Fruit fly (Drosophila melanogaster) whole organism, embryonic: ENCODE data around the gene mei-218.
A peak's percentile ranks its signal among the peaks of the same experiment; 100 is the strongest.

ENCODE experiments used
- B-H1 ChIP-seq: fragments of 200-800 bp; sonication (Bioruptor generic); IDR thresholded peaks from 3 replicates; pipeline ENCODE4 v1.3.6; 2022; ENCODE audit warnings: missing biosample characterization, missing genetic modification characterization
- CG10147 ChIP-seq: fragments of 200-800 bp; sonication (Bioruptor generic); optimal IDR thresholded peaks from 2 replicates; lab custom pipeline; 2019; ENCODE audit warnings: missing biosample characterization, mild to moderate bottlenecking, missing genetic modification characterization, moderate library complexity
- CG10209 ChIP-seq: fragments of 200-800 bp; sonication (Bioruptor generic); optimal IDR thresholded peaks from 3 replicates; lab custom pipeline; 2017; ENCODE audit warnings: missing biosample characterization, mild to moderate bottlenecking, missing genetic modification characterization, missing genetic modification reagents
- CG10366 ChIP-seq: fragments of 200-800 bp; sonication (Bioruptor generic); IDR thresholded peaks from 2 replicates; pipeline ENCODE4 v1.3.6; 2022; ENCODE audit warnings: missing biosample characterization, missing genetic modification characterization
- CG11723 ChIP-seq: fragments of 200-800 bp; sonication (Bioruptor generic); optimal IDR thresholded peaks from 2 replicates; lab custom pipeline; 2017; ENCODE audit warnings: missing biosample characterization, mild to moderate bottlenecking, missing genetic modification characterization
- CG12104 ChIP-seq: fragments of 200-800 bp; sonication (Bioruptor generic); optimal IDR thresholded peaks from 3 replicates; lab custom pipeline; 2016; ENCODE audit warnings: missing biosample characterization, missing genetic modification characterization
- CG12391 ChIP-seq: fragments of 200-800 bp; sonication (Bioruptor generic); optimal IDR thresholded peaks from 3 replicates; lab custom pipeline; 2018; ENCODE audit warnings: missing biosample characterization, mild to moderate bottlenecking, missing genetic modification characterization, moderate library complexity
- CG13894 ChIP-seq: fragments of 200-800 bp; sonication (Bioruptor generic); optimal IDR thresholded peaks from 3 replicates; lab custom pipeline; 2018; ENCODE audit warnings: missing biosample characterization, mild to moderate bottlenecking, missing genetic modification characterization, moderate library complexity
- CG15514 ChIP-seq: fragments of 200-800 bp; sonication (Bioruptor generic); optimal IDR thresholded peaks from 3 replicates; lab custom pipeline; 2017; ENCODE audit warnings: missing biosample characterization, missing genetic modification characterization, mild to moderate bottlenecking, moderate library complexity, missing genetic modification reagents
- CG17359 ChIP-seq: fragments of 200-800 bp; sonication (Bioruptor generic); optimal IDR thresholded peaks from 3 replicates; lab custom pipeline; 2018; ENCODE audit warnings: missing biosample characterization, mild to moderate bottlenecking, missing genetic modification characterization, moderate library complexity
- CG17361 ChIP-seq: fragments of 200-800 bp; sonication (Bioruptor generic); IDR thresholded peaks from 3 replicates; pipeline ENCODE4 v1.3.6; 2022; ENCODE audit warnings: missing biosample characterization, missing genetic modification characterization
- CG31441 ChIP-seq: fragments of 200-800 bp; sonication (Bioruptor generic); IDR thresholded peaks from 2 replicates; pipeline ENCODE4 v1.3.6; 2022; ENCODE audit warnings: missing biosample characterization, missing genetic modification characterization
- CG32532 ChIP-seq: fragments of 200-800 bp; sonication (Bioruptor generic); IDR thresholded peaks from 2 replicates; pipeline ENCODE4 v1.3.6; 2022; ENCODE audit warnings: missing biosample characterization, missing genetic modification characterization
- CG42726 ChIP-seq: fragments of 200-800 bp; sonication (Bioruptor generic); IDR thresholded peaks from 2 replicates; pipeline ENCODE4 v1.3.6; 2022; ENCODE audit warnings: missing biosample characterization, missing genetic modification characterization; ENCODE audit not compliant: partially characterized antibody
- CG6689 ChIP-seq: fragments of 200-800 bp; sonication (Bioruptor generic); IDR thresholded peaks from 2 replicates; pipeline ENCODE4 v1.3.6; 2022; ENCODE audit warnings: missing biosample characterization, missing genetic modification characterization
- CG6765 ChIP-seq: fragments of 200-800 bp; sonication (Bioruptor generic); optimal IDR thresholded peaks from 3 replicates; lab custom pipeline; 2017; ENCODE audit warnings: missing biosample characterization, mild to moderate bottlenecking, missing genetic modification characterization
- CG8281 ChIP-seq: fragments of 200-800 bp; sonication (Bioruptor generic); optimal IDR thresholded peaks from 2 replicates; lab custom pipeline; 2018; ENCODE audit warnings: missing biosample characterization, mild to moderate bottlenecking, missing genetic modification characterization, moderate library complexity
- CG9437 ChIP-seq: fragments of 200-800 bp; sonication (Bioruptor generic); optimal IDR thresholded peaks from 2 replicates; lab custom pipeline; 2018; ENCODE audit warnings: missing biosample characterization, mild to moderate bottlenecking, missing genetic modification characterization
- CrebB ChIP-seq: fragments of 200-800 bp; sonication (Bioruptor generic); optimal IDR thresholded peaks from 3 replicates; lab custom pipeline; 2018; ENCODE audit warnings: missing biosample characterization, mild to moderate bottlenecking, missing genetic modification characterization
- Dek ChIP-seq: fragments of 200-800 bp; sonication (Bioruptor generic); optimal IDR thresholded peaks from 3 replicates; lab custom pipeline; 2019; ENCODE audit warnings: missing biosample characterization, mild to moderate bottlenecking, missing genetic modification characterization, moderate library complexity
- Drgx ChIP-seq: fragments of 200-800 bp; sonication (Bioruptor generic); IDR thresholded peaks from 2 replicates; pipeline ENCODE4 v1.3.6; 2022; ENCODE audit warnings: missing biosample characterization, missing genetic modification characterization
- Gsc ChIP-seq: fragments of 200-800 bp; sonication (Bioruptor generic); IDR thresholded peaks from 2 replicates; pipeline ENCODE4 v1.3.6; 2022; ENCODE audit warnings: missing biosample characterization, missing genetic modification characterization
- HHEX ChIP-seq: fragments of 200-800 bp; sonication (Bioruptor generic); optimal IDR thresholded peaks from 3 replicates; lab custom pipeline; 2017; ENCODE audit warnings: missing biosample characterization, mild to moderate bottlenecking, missing genetic modification characterization, missing genetic modification reagents
- HLH54F ChIP-seq: fragments of 200-800 bp; sonication (Bioruptor generic); optimal IDR thresholded peaks from 3 replicates; lab custom pipeline; 2016; ENCODE audit warnings: missing biosample characterization, missing genetic modification characterization
- HLHmδ ChIP-seq: fragments of 200-800 bp; sonication (Bioruptor generic); optimal IDR thresholded peaks from 2 replicates; lab custom pipeline; 2018; ENCODE audit warnings: missing biosample characterization, mild to moderate bottlenecking, missing genetic modification characterization, moderate library complexity
- Hey ChIP-seq: fragments of 200-800 bp; sonication (Bioruptor generic); optimal IDR thresholded peaks from 3 replicates; lab custom pipeline; 2018; ENCODE audit warnings: missing biosample characterization, mild to moderate bottlenecking, missing genetic modification characterization
- Lpt ChIP-seq: fragments of >200 bp; optimal IDR thresholded peaks from 2 replicates; lab custom pipeline; 2018; ENCODE audit warnings: missing biosample characterization, missing genetic modification characterization
- NK7.1 ChIP-seq: fragments of 200-800 bp; sonication (Bioruptor generic); optimal IDR thresholded peaks from 3 replicates; lab custom pipeline; 2016; ENCODE audit warnings: missing biosample characterization, missing genetic modification characterization
- Pdp1 ChIP-seq, 2 experiments: fragments of 200-800 bp; sonication (Bioruptor generic); optimal IDR thresholded peaks; 3 replicates each; lab custom pipeline; 2016; ENCODE audit warnings: missing biosample characterization in 2 of 2, missing genetic modification characterization in 2 of 2, mild to moderate bottlenecking in 1 of 2, moderate library complexity in 1 of 2
- Ptx1 ChIP-seq: fragments of 200-800 bp; sonication (Bioruptor generic); IDR thresholded peaks from 2 replicates; pipeline ENCODE4 v1.3.6; 2022; ENCODE audit warnings: missing biosample characterization, missing genetic modification characterization
- Sox102F ChIP-seq: fragments of 200-800 bp; sonication (Bioruptor generic); optimal IDR thresholded peaks from 2 replicates; lab custom pipeline; 2018; ENCODE audit warnings: missing biosample characterization, mild to moderate bottlenecking, missing genetic modification characterization, moderate library complexity
- al ChIP-seq: fragments of 200-800 bp; sonication (Bioruptor generic); IDR thresholded peaks from 2 replicates; pipeline ENCODE4 v1.3.6; 2022; ENCODE audit warnings: missing biosample characterization, missing genetic modification characterization
- ara ChIP-seq: fragments of 200-800 bp; sonication (Bioruptor generic); IDR thresholded peaks from 2 replicates; pipeline ENCODE4 v1.3.6; 2022; ENCODE audit warnings: missing biosample characterization, missing genetic modification characterization
- crol ChIP-seq: fragments of 200-800 bp; sonication (Bioruptor generic); IDR thresholded peaks from 2 replicates; pipeline ENCODE4 v1.3.6; 2022; ENCODE audit warnings: missing biosample characterization, missing genetic modification characterization
- dm ChIP-seq: fragments of 200-800 bp; sonication (Bioruptor generic); optimal IDR thresholded peaks from 3 replicates; lab custom pipeline; 2016; ENCODE audit warnings: missing biosample characterization, missing genetic modification characterization
- lbe ChIP-seq: fragments of 200-800 bp; sonication (Bioruptor generic); optimal IDR thresholded peaks from 2 replicates; lab custom pipeline; 2016; ENCODE audit warnings: missing biosample characterization, mild to moderate bottlenecking, missing genetic modification characterization
- lilli ChIP-seq: fragments of 200-800 bp; sonication (Bioruptor generic); optimal IDR thresholded peaks from 3 replicates; lab custom pipeline; 2016; ENCODE audit warnings: missing biosample characterization, missing genetic modification characterization
- lmd ChIP-seq: fragments of 200-800 bp; sonication (Bioruptor generic); IDR thresholded peaks from 2 replicates; pipeline ENCODE4 v1.3.6; 2022; ENCODE audit warnings: missing biosample characterization, missing genetic modification characterization
- mam ChIP-seq: fragments of 200-800 bp; sonication (Bioruptor generic); optimal IDR thresholded peaks from 3 replicates; lab custom pipeline; 2016; ENCODE audit warnings: missing biosample characterization, missing genetic modification characterization
- pb ChIP-seq: fragments of 200-800 bp; sonication (Bioruptor generic); optimal IDR thresholded peaks from 3 replicates; lab custom pipeline; 2016; ENCODE audit warnings: missing biosample characterization, missing genetic modification characterization
- prd ChIP-seq, 3 experiments: fragments of >200 bp in 2 of 3; fragments of 200-800 bp in 1 of 3; sonication (Bioruptor generic) in 1 of 3; optimal IDR thresholded peaks in 2 of 3; IDR thresholded peaks in 1 of 3; 2 replicates in 2 of 3; 3 replicates in 1 of 3; pipeline versions ENCODE4 v1.3.6 to Lab custom; 2017 to 2022; ENCODE audit warnings: missing biosample characterization in 1 of 3, missing genetic modification characterization in 1 of 3
- row ChIP-seq: fragments of 200-800 bp; sonication (Bioruptor generic); IDR thresholded peaks from 3 replicates; pipeline ENCODE4 v1.3.6; 2022; ENCODE audit warnings: missing biosample characterization, missing genetic modification characterization
- schlank ChIP-seq: fragments of 200-800 bp; sonication (Bioruptor generic); optimal IDR thresholded peaks from 2 replicates; lab custom pipeline; 2018; ENCODE audit warnings: missing biosample characterization, mild to moderate bottlenecking, missing genetic modification characterization
- sisA ChIP-seq: fragments of 200-800 bp; sonication (Bioruptor generic); IDR thresholded peaks from 2 replicates; pipeline ENCODE4 v1.3.6; 2022; ENCODE audit warnings: missing biosample characterization, missing genetic modification characterization
- slou ChIP-seq: fragments of 200-800 bp; sonication (Bioruptor generic); optimal IDR thresholded peaks from 3 replicates; lab custom pipeline; 2016; ENCODE audit warnings: missing biosample characterization, missing genetic modification characterization
- ssp ChIP-seq: fragments of 200-800 bp; sonication (Bioruptor generic); IDR thresholded peaks from 2 replicates; pipeline ENCODE4 v1.3.6; 2022; ENCODE audit warnings: missing biosample characterization, missing genetic modification characterization
- stc ChIP-seq: fragments of 200-800 bp; sonication (Bioruptor generic); IDR thresholded peaks from 2 replicates; pipeline ENCODE4 v1.3.6; 2022; ENCODE audit warnings: missing biosample characterization, missing genetic modification characterization
- sug ChIP-seq: fragments of 200-800 bp; optimal IDR thresholded peaks from 2 replicates; lab custom pipeline; 2019; ENCODE audit warnings: missing biosample characterization, mild to moderate bottlenecking, missing genetic modification characterization, moderate library complexity
- ttk ChIP-seq: fragments of 200-800 bp; sonication (Bioruptor generic); IDR thresholded peaks from 2 replicates; pipeline ENCODE4 v2.1.2; 2022; ENCODE audit warnings: missing biosample characterization, missing genetic modification characterization
- vvl ChIP-seq: fragments of 200-800 bp; sonication (Bioruptor generic); IDR thresholded peaks from 2 replicates; pipeline ENCODE4 v1.3.6; 2022; ENCODE audit warnings: missing biosample characterization, missing genetic modification characterization

The mei-218 gene

DNA sequence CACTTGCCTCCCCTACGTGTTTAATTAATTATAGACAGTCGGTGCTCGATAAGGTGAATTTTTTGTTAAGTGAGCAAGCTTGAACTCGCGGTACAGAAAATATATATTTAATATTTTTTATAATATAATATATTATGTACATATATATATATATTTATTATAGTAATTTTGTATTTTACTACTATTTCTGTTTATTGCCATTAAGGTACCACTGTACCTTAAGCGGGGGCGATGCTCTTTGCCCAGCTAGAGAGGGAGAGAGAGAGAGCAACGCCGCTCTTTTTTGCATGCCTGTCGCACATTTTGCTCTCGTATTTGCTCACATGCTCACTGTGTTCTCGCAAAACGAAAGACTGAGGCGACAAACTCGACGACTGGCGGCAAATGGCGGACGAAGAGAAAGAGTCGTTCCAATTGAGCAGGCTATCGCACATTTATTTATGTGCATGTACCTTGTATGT lies 27.7 kb upstream of the mei-218 start (continued):
- TF ChIP-seq Lpt (GFP tag; lab: Kevin White, UChicago) (no peak), HHEX (GFP tag; lab: Kevin White, UChicago) (peak; percentile 50), Pdp1 (GFP tag; optimal IDR thresholded peaks at IDR 0.05; lab: Kevin White, UChicago) (no peak), CG42726 (no peak), Gsc (GFP tag; lab: Robert Waterston, UW) (no peak), CG12391 (tag; lab: Kevin White, UChicago) (peak; percentile 39), Hey (tag; lab: Kevin White, UChicago) (no peak), CG10366 (peak; percentile 36), CG6689 (GFP tag; lab: Robert Waterston, UW) (no peak; the same call in none of the 2 replicates), schlank (tag; lab: Kevin White, UChicago) (no peak), crol (GFP tag; lab: Robert Waterston, UW) (no peak), stc (GFP tag; lab: Robert Waterston, UW) (0 out of 2 replicates have a peak, but pooled peaks have one; percentile 28), lbe (GFP tag; lab: Kevin White, UChicago) (peak; percentile 35), row (peak; percentile 72), HLHmδ (GFP tag; lab: Kevin White, UChicago) (no peak), al (peak; percentile 41; the same call in 1 of the 2 replicates), sisA (GFP tag; lab: Robert Waterston, UW) (no peak; the same call in 1 of the 2 replicates), CG15514 (GFP tag; lab: Kevin White, UChicago) (peak; percentile 44), Sox102F (GFP tag; lab: Kevin White, UChicago) (peak; percentile 38), CrebB (tag; lab: Kevin White, UChicago) (no peak), CG11723 (GFP tag; lab: Kevin White, UChicago) (peak; percentile 3), B-H1 (peak; percentile 17; the same call in 1 of the 3 replicates), dm (GFP tag; lab: Kevin White, UChicago) (no peak), CG12104 (no peak), mam (no peak), slou (GFP tag; lab: Kevin White, UChicago) (no peak), CG6765 (GFP tag; lab: Kevin White, UChicago) (peak; percentile 24), Drgx (GFP tag; lab: Robert Waterston, UW) (peak; percentile 83), Dek (tag; lab: Kevin White, UChicago) (peak; percentile 47), ssp (GFP tag; lab: Robert Waterston, UW) (0 out of 2 replicates have a peak, but pooled peaks have one; percentile 14), CG10147 (GFP tag; lab: Kevin White, UChicago) (peak; percentile 24), sug (tag; lab: Kevin White, UChicago) (peak; percentile 20), NK7.1 (GFP tag; lab: Kevin White, UChicago) (no peak), CG32532 (GFP tag; lab: Robert Waterston, UW) (peak; percentile 77), vvl (GFP tag; lab: Robert Waterston, UW) (peak; percentile 58; the same call in 1 of the 2 replicates), Ptx1 (GFP tag; lab: Robert Waterston, UW) (peak; percentile 55), CG31441 (GFP tag; lab: Robert Waterston, UW) (0 out of 2 replicates have a peak, but pooled peaks have one; percentile 32), CG17359 (tag; lab: Kevin White, UChicago) (peak; percentile 23), CG13894 (peak; percentile 40), lmd (GFP tag; lab: Robert Waterston, UW) (peak; percentile 62; the same call in 1 of the 2 replicates), ara (GFP tag; lab: Robert Waterston, UW) (no peak), CG9437 (GFP tag; lab: Kevin White, UChicago) (no peak), lilli (GFP tag; lab: Kevin White, UChicago) (peak; percentile 1), pb (GFP tag; lab: Kevin White, UChicago) (no peak), ttk (GFP tag; lab: Robert Waterston, UW) (no peak), CG8281 (no peak), HLH54F (GFP tag; lab: Kevin White, UChicago) (no peak), CG17361 (GFP tag; lab: Robert Waterston, UW) (0 out of 3 replicates have a peak, but pooled peaks have one; percentile 35), prd (optimal IDR thresholded peaks at IDR 0.05; lab: Kevin White, UChicago) (no peak), prd (GFP tag; IDR thresholded peaks at IDR 0.05; lab: Robert Waterston, UW) (peak; percentile 74), CG10209 (GFP tag; lab: Kevin White, UChicago) (peak; percentile 39)
